Worm (Caenorhabditis elegans) whole organism, L3 larva: Measurements from ENCODE around the gene gcst-1.

Experiments
- R02D3.7 ChIP-seq: fragments of 150-350 bp; optimal IDR thresholded peaks from 2 replicates; lab custom pipeline; 2014; ENCODE audit warnings: missing biosample characterization, missing genetic modification characterization
- aly-2 ChIP-seq: fragments of 150-350 bp; optimal IDR thresholded peaks from 2 replicates; lab custom pipeline; 2014; ENCODE audit warnings: missing biosample characterization, missing genetic modification characterization
- ama-1 ChIP-seq: fragments of 150-350 bp; optimal IDR thresholded peaks from 2 replicates; lab custom pipeline; 2018
- ceh-16 ChIP-seq: sonication (generic microtip); optimal IDR thresholded peaks from 2 replicates; lab custom pipeline; 2017; ENCODE audit warnings: missing biosample characterization, missing genetic modification characterization
- ceh-28 ChIP-seq: fragments of 150-350 bp; optimal IDR thresholded peaks from 2 replicates; lab custom pipeline; 2014; ENCODE audit warnings: missing biosample characterization, missing genetic modification reagents, missing genetic modification characterization
- ceh-82 ChIP-seq: fragments of 150-350 bp; optimal IDR thresholded peaks from 2 replicates; lab custom pipeline; 2014; ENCODE audit warnings: missing biosample characterization, missing genetic modification characterization
- ceh-9 ChIP-seq: sonication (generic microtip); optimal IDR thresholded peaks from 2 replicates; lab custom pipeline; 2018; ENCODE audit warnings: missing biosample characterization, missing genetic modification characterization
- daf-12 ChIP-seq: fragments of 150-350 bp; optimal IDR thresholded peaks from 2 replicates; lab custom pipeline; 2014; ENCODE audit warnings: missing biosample characterization, missing genetic modification reagents, missing genetic modification characterization
- egl-27 ChIP-seq: sonication (generic microtip); optimal IDR thresholded peaks from 4 replicates; lab custom pipeline; 2017; ENCODE audit warnings: missing biosample characterization, missing genetic modification reagents, missing genetic modification characterization
- egl-5 ChIP-seq: fragments of 150-350 bp; optimal IDR thresholded peaks from 2 replicates; lab custom pipeline; 2017; ENCODE audit warnings: missing biosample characterization, missing genetic modification reagents, missing genetic modification characterization, inconsistent platforms
- elt-1 ChIP-seq: fragments of 150-350 bp; optimal IDR thresholded peaks from 2 replicates; lab custom pipeline; 2014; ENCODE audit warnings: missing biosample characterization, missing genetic modification characterization
- elt-3 ChIP-seq, 3 experiments: fragments of 150-350 bp in 1 of 3; sonication (generic microtip) in 2 of 3; optimal IDR thresholded peaks; 2 replicates in 2 of 3; 4 replicates in 1 of 3; lab custom pipeline; 2014 to 2017; ENCODE audit warnings: missing biosample characterization in 3 of 3, missing genetic modification characterization in 3 of 3
- eor-1 ChIP-seq, 2 experiments: fragments of 150-350 bp; optimal IDR thresholded peaks; 2 replicates each; lab custom pipeline; 2014 to 2018; ENCODE audit warnings: missing biosample characterization in 2 of 2, missing genetic modification characterization in 2 of 2
- fkh-10 ChIP-seq: sonication (generic microtip); optimal IDR thresholded peaks from 2 replicates; lab custom pipeline; 2017; ENCODE audit warnings: missing biosample characterization, missing genetic modification reagents, missing genetic modification characterization
- fkh-2 ChIP-seq: fragments of 150-350 bp; optimal IDR thresholded peaks from 2 replicates; lab custom pipeline; 2014; ENCODE audit warnings: missing biosample characterization, missing genetic modification reagents, missing genetic modification characterization
- fos-1 ChIP-seq: fragments of 150-350 bp; optimal IDR thresholded peaks from 2 replicates; lab custom pipeline; 2014; ENCODE audit warnings: missing biosample characterization, missing genetic modification characterization
- hmg-11 ChIP-seq: sonication (generic microtip); optimal IDR thresholded peaks from 2 replicates; lab custom pipeline; 2016; ENCODE audit warnings: missing genetic modification characterization, missing compliant biosample characterization
- lin-39 ChIP-seq: fragments of 150-350 bp; optimal IDR thresholded peaks from 2 replicates; lab custom pipeline; 2018; ENCODE audit warnings: missing biosample characterization, missing genetic modification reagents, missing genetic modification characterization
- mml-1 ChIP-seq: fragments of 150-350 bp; sonication (generic microtip); optimal IDR thresholded peaks from 3 replicates; lab custom pipeline; 2014; ENCODE audit warnings: missing biosample characterization, missing genetic modification characterization
- nfya-1 ChIP-seq: sonication (generic microtip); optimal IDR thresholded peaks from 2 replicates; lab custom pipeline; 2017; ENCODE audit warnings: missing genetic modification characterization, mild to moderate bottlenecking, missing compliant biosample characterization, antibody characterized with exemption, moderate library complexity; ENCODE audit not compliant: insufficient read depth
- nhr-11 ChIP-seq: fragments of 150-350 bp; optimal IDR thresholded peaks from 2 replicates; lab custom pipeline; 2014; ENCODE audit warnings: missing biosample characterization, missing genetic modification characterization
- nhr-12 ChIP-seq: fragments of 150-350 bp; optimal IDR thresholded peaks from 2 replicates; lab custom pipeline; 2014; ENCODE audit warnings: missing biosample characterization, missing genetic modification characterization
- nhr-23 ChIP-seq: fragments of 150-350 bp; optimal IDR thresholded peaks from 2 replicates; lab custom pipeline; 2014; ENCODE audit warnings: missing biosample characterization, missing genetic modification reagents, missing genetic modification characterization
- nhr-237 ChIP-seq: fragments of 150-350 bp; optimal IDR thresholded peaks from 2 replicates; lab custom pipeline; 2014; ENCODE audit warnings: missing biosample characterization, missing genetic modification characterization
- nhr-25 ChIP-seq: sonication (generic microtip); optimal IDR thresholded peaks from 2 replicates; lab custom pipeline; 2017; ENCODE audit warnings: missing biosample characterization, missing genetic modification characterization
- nhr-67 ChIP-seq: fragments of 150-350 bp; optimal IDR thresholded peaks from 2 replicates; lab custom pipeline; 2014; ENCODE audit warnings: missing biosample characterization, missing genetic modification characterization
- nhr-76 ChIP-seq: fragments of 150-350 bp; sonication (generic microtip); optimal IDR thresholded peaks from 5 replicates; lab custom pipeline; 2014; ENCODE audit warnings: missing biosample characterization, missing genetic modification characterization
- nhr-77 ChIP-seq: fragments of 150-350 bp; optimal IDR thresholded peaks from 2 replicates; lab custom pipeline; 2014; ENCODE audit warnings: missing biosample characterization, missing genetic modification characterization
- pha-4 ChIP-seq: fragments of 150-350 bp; optimal IDR thresholded peaks from 2 replicates; lab custom pipeline; 2014; ENCODE audit warnings: missing biosample characterization, missing genetic modification reagents, missing genetic modification characterization
- sea-2 ChIP-seq: fragments of 150-350 bp; sonication (generic microtip); optimal IDR thresholded peaks from 4 replicates; lab custom pipeline; 2014; ENCODE audit warnings: missing biosample characterization, missing genetic modification reagents, missing genetic modification characterization
- skn-1 ChIP-seq: fragments of 150-350 bp; optimal IDR thresholded peaks from 2 replicates; lab custom pipeline; 2014; ENCODE audit warnings: missing biosample characterization, missing genetic modification characterization
- snpc-4 ChIP-seq: fragments of 150-350 bp; optimal IDR thresholded peaks from 2 replicates; lab custom pipeline; 2014; ENCODE audit warnings: missing biosample characterization, missing genetic modification characterization
- tbx-2 ChIP-seq: sonication (generic microtip); optimal IDR thresholded peaks from 2 replicates; lab custom pipeline; 2016; ENCODE audit warnings: mild to moderate bottlenecking, missing genetic modification characterization, missing compliant biosample characterization
- unc-39 ChIP-seq: sonication (generic microtip); optimal IDR thresholded peaks from 4 replicates; lab custom pipeline; 2017; ENCODE audit warnings: missing biosample characterization, missing genetic modification characterization
- unc-62 ChIP-seq: fragments of 150-350 bp; sonication (generic microtip); optimal IDR thresholded peaks from 4 replicates; lab custom pipeline; 2014; ENCODE audit warnings: missing biosample characterization, missing genetic modification reagents, missing genetic modification characterization
- ztf-11 ChIP-seq: fragments of 150-350 bp; optimal IDR thresholded peaks from 2 replicates; lab custom pipeline; 2014; ENCODE audit warnings: missing biosample characterization, missing genetic modification characterization
- ztf-4 ChIP-seq: fragments of 150-350 bp; optimal IDR thresholded peaks from 2 replicates; lab custom pipeline; 2014; ENCODE audit warnings: missing biosample characterization, missing genetic modification characterization

Gene gcst-1

ce11 chrV:5672270-5672669 lies 40.5 kb upstream of the gcst-1 start:
- TF ChIP-seq elt-3 (tag; optimal IDR thresholded peaks at IDR 0.05; lab: Kevin White, UChicago), result no peak
- no peak for TF ChIP-seq ceh-28
- TF ChIP-seq snpc-4, result no peak
- TF ChIP-seq egl-5 (tag; lab: Kevin White, UChicago), result no peak
- no peak for TF ChIP-seq daf-12 (tag; lab: Kevin White, UChicago)
- TF ChIP-seq nhr-23, result no peak
- TF ChIP-seq elt-1 (tag; lab: Kevin White, UChicago), result no peak
- TF ChIP-seq ama-1 (lab: Kevin White, UChicago), result no peak
- TF ChIP-seq nhr-237 (tag; lab: Kevin White, UChicago), result no peak
- TF ChIP-seq lin-39 (tag; lab: Kevin White, UChicago), result no peak
- TF ChIP-seq unc-62 (GFP tag; lab: Kevin White, UChicago), result no peak
- TF ChIP-seq ztf-4 (tag; lab: Kevin White, UChicago), result no peak
- TF ChIP-seq nhr-77 (tag; lab: Kevin White, UChicago), result no peak
- TF ChIP-seq, all 47 proteins: peak for 0

- TF ChIP-seq nhr-11 (no peak), nhr-77 (tag; lab: Kevin White, UChicago) (no peak), hmg-11 (tag; lab: Kevin White, UChicago) (no peak), aly-2 (tag; lab: Kevin White, UChicago) (no peak), fos-1 (tag; lab: Kevin White, UChicago) (no peak), ztf-11 (no peak), ceh-16 (no peak)
These were observed 36.7 kb upstream of the gcst-1 start, which contains the start of gene pqn-13 for ce11 chrV:5676011-5676410. Gene pqn-13 (minus strand): TSS chrV:5676111.

ce11 chrV:5677947-5678346 lies 34.8 kb upstream of the gcst-1 start:
- TF ChIP-seq nhr-77 (tag; lab: Kevin White, UChicago), result no peak
- TF ChIP-seq daf-12 (tag; lab: Kevin White, UChicago), result no peak
- TF ChIP-seq nfya-1 (tag; lab: Kevin White, UChicago), result no peak
- TF ChIP-seq elt-1 (tag; lab: Kevin White, UChicago), result no peak
- TF ChIP-seq aly-2 (tag; lab: Kevin White, UChicago), result no peak
- TF ChIP-seq lin-39 (tag; lab: Kevin White, UChicago), result no peak
- no peak for TF ChIP-seq ztf-11
- no peak for TF ChIP-seq nhr-23
- no peak for TF ChIP-seq eor-1 (tag; optimal IDR thresholded peaks at IDR 0.05; lab: Kevin White, UChicago)
- TF ChIP-seq ztf-4 (tag; lab: Kevin White, UChicago), result no peak
- TF ChIP-seq fkh-2 (tag; lab: Kevin White, UChicago), result no peak
- TF ChIP-seq nhr-25 (tag; lab: Kevin White, UChicago), result no peak
- TF ChIP-seq nhr-12 (tag; lab: Kevin White, UChicago), result no peak
- no peak for TF ChIP-seq ama-1 (lab: Kevin White, UChicago)
- TF ChIP-seq snpc-4, result no peak
- no peak for TF ChIP-seq sea-2
- TF ChIP-seq egl-5 (tag; lab: Kevin White, UChicago), result no peak
- TF ChIP-seq ceh-9 (tag; lab: Kevin White, UChicago), result no peak
- no peak for TF ChIP-seq egl-27 (tag; lab: Kevin White, UChicago)
- TF ChIP-seq, all 47 proteins: peak for 0

- TF ChIP-seq ceh-16 (no peak), ceh-82 (no peak), skn-1 (tag; lab: Kevin White, UChicago) (no peak), nhr-237 (tag; lab: Kevin White, UChicago) (no peak), mml-1 (tag; lab: Kevin White, UChicago) (no peak), fos-1 (tag; lab: Kevin White, UChicago) (no peak), nhr-76 (tag; lab: Kevin White, UChicago) (no peak), tbx-2 (tag; lab: Kevin White, UChicago) (no peak), hmg-11 (tag; lab: Kevin White, UChicago) (no peak), ztf-11 (no peak), nhr-67 (tag; lab: Kevin White, UChicago) (no peak), fkh-10 (no peak), unc-62 (GFP tag; lab: Kevin White, UChicago) (no peak), pha-4 (no peak), egl-27 (tag; lab: Kevin White, UChicago) (no peak), nhr-11 (no peak), unc-39 (tag; lab: Kevin White, UChicago) (no peak), nhr-77 (tag; lab: Kevin White, UChicago) (no peak), R02D3.7 (tag; lab: Kevin White, UChicago) (no peak), ztf-4 (tag; lab: Kevin White, UChicago) (no peak)
These were observed 30.2 kb upstream of the gcst-1 start, which contains the start of gene prp-39 for ce11 chrV:5682530-5682929. Gene prp-39 (minus strand): TSS chrV:5682630.
